Fruit fly (Drosophila melanogaster): ENCODE measurements around the gene ush.

ush gene

dm6 chr2L:435311-435806 is 40.7 kb upstream of the ush start (continued):
- TF ChIP-seq Side (GFP tag; optimal IDR thresholded peaks at IDR 0.05), result no peak
- TF ChIP-seq pros (GFP tag; optimal IDR thresholded peaks at IDR 0.05), result no peak
- TF ChIP-seq H15 (GFP tag; IDR thresholded peaks at IDR 0.05), result no peak
- no peak for TF ChIP-seq dpn (GFP tag; optimal IDR thresholded peaks at IDR 0.05)
- no peak for TF ChIP-seq prd (optimal IDR thresholded peaks at IDR 0.05)
- TF ChIP-seq prd (GFP tag; IDR thresholded peaks at IDR 0.05), result peak; percentile 21; the same call in 1 of the 3 replicates
- no peak for TF ChIP-seq Lhr (GFP tag; optimal IDR thresholded peaks at IDR 0.05)
- TF ChIP-seq BtbVII (GFP tag; optimal IDR thresholded peaks at IDR 0.05), result no peak
- TF ChIP-seq Bgb (GFP tag; IDR thresholded peaks at IDR 0.05; ENCODE audit: partially characterized antibody), result no peak
- no peak for TF ChIP-seq p53 (GFP tag; optimal IDR thresholded peaks at IDR 0.05)
- TF ChIP-seq CG17912 (GFP tag; optimal IDR thresholded peaks at IDR 0.05), result no peak
- no peak for TF ChIP-seq dan (GFP tag; IDR thresholded peaks at IDR 0.05)
- TF ChIP-seq gem (tag; optimal IDR thresholded peaks at IDR 0.05), result peak; percentile 54
- 0 out of 2 replicates have a peak, but pooled peaks have one; percentile 16 for TF ChIP-seq E2f2 (GFP tag; IDR thresholded peaks at IDR 0.05)
- no peak for TF ChIP-seq nerfin-2 (GFP tag; IDR thresholded peaks at IDR 0.05; ENCODE audit: partially characterized antibody)
- TF ChIP-seq Hmx (GFP tag; optimal IDR thresholded peaks at IDR 0.05), result no peak
- no peak for TF ChIP-seq CG31365 (tag; optimal IDR thresholded peaks at IDR 0.05)
- no peak for TF ChIP-seq tna (GFP tag; IDR thresholded peaks at IDR 0.05; ENCODE audit: partially characterized antibody)
- no peak for TF ChIP-seq CG17802 (tag; optimal IDR thresholded peaks at IDR 0.05)
- TF ChIP-seq Xrp1 (GFP tag; IDR thresholded peaks at IDR 0.05), result peak; percentile 36; the same call in 1 of the 2 replicates
- TF ChIP-seq CG30020 (tag; optimal IDR thresholded peaks at IDR 0.05), result no peak
- TF ChIP-seq HHEX (GFP tag; optimal IDR thresholded peaks at IDR 0.05), result no peak
- no peak for TF ChIP-seq ranshi (GFP tag; IDR thresholded peaks at IDR 0.05)
- peak in 1 of 2 experiments; percentile 61 for TF ChIP-seq Hr51 (GFP tag; optimal IDR thresholded peaks at IDR 0.05)
- no peak for TF ChIP-seq CG4707 (GFP tag; optimal IDR thresholded peaks at IDR 0.05)
- no peak for TF ChIP-seq sisA (GFP tag; IDR thresholded peaks at IDR 0.05)
- TF ChIP-seq Hsf (GFP tag; optimal IDR thresholded peaks at IDR 0.05), result no peak
- TF ChIP-seq vnd (GFP tag; IDR thresholded peaks at IDR 0.05; ENCODE audit: partially characterized antibody), result no peak
- no peak for TF ChIP-seq sna (GFP tag; IDR thresholded peaks at IDR 0.05; ENCODE audit: partially characterized antibody)
- no peak for TF ChIP-seq CG8478 (optimal IDR thresholded peaks at IDR 0.05)
- TF ChIP-seq CG14014 (GFP tag; IDR thresholded peaks at IDR 0.05), result no peak
- no peak for TF ChIP-seq CG9932 (GFP tag; IDR thresholded peaks at IDR 0.05)
- TF ChIP-seq zen (tag; optimal IDR thresholded peaks at IDR 0.05), result no peak
- no peak for TF ChIP-seq CG2199 (GFP tag; IDR thresholded peaks at IDR 0.05)
- TF ChIP-seq CG14965 (GFP tag; optimal IDR thresholded peaks at IDR 0.05; ENCODE audit: borderline replicate concordance), result no peak
- no peak for TF ChIP-seq B-H2 (GFP tag; optimal IDR thresholded peaks at IDR 0.05)
- TF ChIP-seq HmgD (GFP tag; optimal IDR thresholded peaks at IDR 0.05), result no peak
- TF ChIP-seq Sin3A (optimal IDR thresholded peaks at IDR 0.05), result no peak
- 0 out of 2 replicates have a peak, but pooled peaks have one; percentile 12 for TF ChIP-seq seq (GFP tag; IDR thresholded peaks at IDR 0.05)
- no peak for TF ChIP-seq bcd (GFP tag; optimal IDR thresholded peaks at IDR 0.05)
- no peak for TF ChIP-seq ewg (GFP tag; optimal IDR thresholded peaks at IDR 0.05)
- TF ChIP-seq CG10565 (GFP tag; optimal IDR thresholded peaks at IDR 0.05), result no peak
- TF ChIP-seq Sox100B (GFP tag; optimal IDR thresholded peaks at IDR 0.05), result peak; percentile 4
- no peak for TF ChIP-seq lilli (GFP tag; optimal IDR thresholded peaks at IDR 0.05)
- no peak for TF ChIP-seq CG6272 (GFP tag; IDR thresholded peaks at IDR 0.05)
- TF ChIP-seq Hey (tag; optimal IDR thresholded peaks at IDR 0.05), result no peak
- TF ChIP-seq NfI (GFP tag; optimal IDR thresholded peaks at IDR 0.05), result no peak
- TF ChIP-seq slbo (GFP tag; IDR thresholded peaks at IDR 0.05), result no peak
- no peak for TF ChIP-seq rib (GFP tag; IDR thresholded peaks at IDR 0.05)
- TF ChIP-seq Tbp (GFP tag; optimal IDR thresholded peaks at IDR 0.05), result no peak
- TF ChIP-seq E2f1 (GFP tag; IDR thresholded peaks at IDR 0.05), result no peak
- no peak for TF ChIP-seq CG3726 (GFP tag; IDR thresholded peaks at IDR 0.05)

Data from whole organism, embryonic.